Worm (Caenorhabditis elegans) whole organism, mixed stage, embryonic: Measurements from ENCODE around the gene srx-129.

Source experiments
- M03D4.4 ChIP-seq: sonication (generic microtip); optimal IDR thresholded peaks from 2 replicates; lab custom pipeline; 2017; ENCODE audit warnings: mild to moderate bottlenecking, missing genetic modification characterization, missing compliant biosample characterization
- bed-3 ChIP-seq: fragments of 200-800 bp; sonication (Bioruptor generic); optimal IDR thresholded peaks from 3 replicates; lab custom pipeline; 2018; ENCODE audit warnings: mild to moderate bottlenecking, missing genetic modification characterization, moderate library complexity, missing compliant biosample characterization
- drap-1 ChIP-seq: fragments of 200-800 bp; sonication (Bioruptor generic); optimal IDR thresholded peaks from 3 replicates; lab custom pipeline; 2018; ENCODE audit warnings: mild to moderate bottlenecking, missing genetic modification characterization, missing compliant biosample characterization
- elt-1 ChIP-seq: sonication (generic microtip); optimal IDR thresholded peaks from 2 replicates; lab custom pipeline; 2017; ENCODE audit warnings: missing genetic modification characterization, mild to moderate bottlenecking, missing compliant biosample characterization, antibody characterized with exemption, moderate library complexity, borderline replicate concordance; ENCODE audit not compliant: insufficient read depth
- flh-1 ChIP-seq: fragments of 200-800 bp; sonication (Bioruptor generic); optimal IDR thresholded peaks from 2 replicates; lab custom pipeline; 2018; ENCODE audit warnings: mild to moderate bottlenecking, missing genetic modification characterization, moderate library complexity, missing compliant biosample characterization
- mab-5 ChIP-seq: fragments of 150-350 bp; optimal IDR thresholded peaks from 2 replicates; lab custom pipeline; 2014; ENCODE audit warnings: missing biosample characterization, missing genetic modification characterization
- mep-1 ChIP-seq: fragments of 150-350 bp; optimal IDR thresholded peaks from 2 replicates; lab custom pipeline; 2017; ENCODE audit warnings: missing biosample characterization, missing genetic modification reagents, missing genetic modification characterization, inconsistent platforms
- mls-2 ChIP-seq: sonication (generic microtip); optimal IDR thresholded peaks from 2 replicates; lab custom pipeline; 2016; ENCODE audit warnings: mild to moderate bottlenecking, missing genetic modification characterization, moderate library complexity, missing compliant biosample characterization
- nhr-28 ChIP-seq: fragments of 150-350 bp; optimal IDR thresholded peaks from 2 replicates; lab custom pipeline; 2014; ENCODE audit warnings: missing biosample characterization, missing genetic modification characterization
- pha-4 ChIP-seq: fragments of 150-350 bp; optimal IDR thresholded peaks from 2 replicates; lab custom pipeline; 2018; ENCODE audit warnings: missing biosample characterization, missing genetic modification reagents, missing genetic modification characterization
- snpc-4 ChIP-seq: fragments of 150-350 bp; optimal IDR thresholded peaks from 2 replicates; lab custom pipeline; 2014; ENCODE audit warnings: missing biosample characterization, missing genetic modification characterization
- sptf-1 ChIP-seq: sonication (generic microtip); optimal IDR thresholded peaks from 2 replicates; lab custom pipeline; 2017; ENCODE audit warnings: mild to moderate bottlenecking, missing genetic modification characterization, moderate library complexity, missing compliant biosample characterization
- unc-62 ChIP-seq: fragments of 150-350 bp; optimal IDR thresholded peaks from 2 replicates; lab custom pipeline; 2014; ENCODE audit warnings: missing biosample characterization, missing genetic modification reagents, missing genetic modification characterization
- ztf-11 ChIP-seq: fragments of 150-350 bp; optimal IDR thresholded peaks from 2 replicates; lab custom pipeline; 2014; ENCODE audit warnings: missing biosample characterization, missing genetic modification characterization

ce11 chrV:13794046-13794445 lies 40.0 kb upstream of the srx-129 start:
- TF ChIP-seq M03D4.4 (tag; lab: Kevin White, UChicago) (no peak), mab-5 (tag; lab: Kevin White, UChicago) (no peak), ztf-11 (no peak), nhr-28 (tag; lab: Kevin White, UChicago) (no peak), snpc-4 (no peak), sptf-1 (tag; lab: Kevin White, UChicago) (no peak), flh-1 (GFP tag; lab: Kevin White, UChicago) (no peak), unc-62 (no peak), pha-4 (no peak), drap-1 (no peak), mls-2 (tag; lab: Kevin White, UChicago) (no peak), bed-3 (GFP tag; lab: Kevin White, UChicago) (no peak), elt-1 (tag; lab: Kevin White, UChicago) (no peak), mep-1 (tag; lab: Kevin White, UChicago) (no peak)
